Fruit fly (Drosophila melanogaster) whole organism, wandering third instar larva: ENCODE results near the gene CG32695.

Experiments
- Abd-B ChIP-seq: fragments of >200 bp; optimal IDR thresholded peaks from 2 replicates; lab custom pipeline; 2017; ENCODE audit warnings: missing biosample characterization, missing genetic modification characterization
- CG9705 ChIP-seq: fragments of 200-800 bp; sonication (Bioruptor generic); optimal IDR thresholded peaks from 2 replicates; lab custom pipeline; 2018; ENCODE audit warnings: missing biosample characterization, mild to moderate bottlenecking, missing genetic modification characterization
- OdsH ChIP-seq: fragments of 200-800 bp; sonication (Bioruptor generic); optimal IDR thresholded peaks from 2 replicates; lab custom pipeline; 2016; ENCODE audit warnings: missing biosample characterization, mild to moderate bottlenecking, missing genetic modification characterization
- Rel ChIP-seq, 2 experiments: fragments of 200-800 bp; sonication (Bioruptor generic) in 1 of 2; optimal IDR thresholded peaks; 2 replicates in 1 of 2; 3 replicates in 1 of 2; lab custom pipeline; 2016 to 2019; ENCODE audit warnings: mild to moderate bottlenecking in 2 of 2, missing biosample characterization in 2 of 2, missing genetic modification characterization in 2 of 2, moderate library complexity in 1 of 2
- Sp1 ChIP-seq: fragments of 200-800 bp; sonication (Bioruptor generic); optimal IDR thresholded peaks from 3 replicates; lab custom pipeline; 2019; ENCODE audit warnings: missing biosample characterization, mild to moderate bottlenecking, missing genetic modification characterization, moderate library complexity

DNA sequence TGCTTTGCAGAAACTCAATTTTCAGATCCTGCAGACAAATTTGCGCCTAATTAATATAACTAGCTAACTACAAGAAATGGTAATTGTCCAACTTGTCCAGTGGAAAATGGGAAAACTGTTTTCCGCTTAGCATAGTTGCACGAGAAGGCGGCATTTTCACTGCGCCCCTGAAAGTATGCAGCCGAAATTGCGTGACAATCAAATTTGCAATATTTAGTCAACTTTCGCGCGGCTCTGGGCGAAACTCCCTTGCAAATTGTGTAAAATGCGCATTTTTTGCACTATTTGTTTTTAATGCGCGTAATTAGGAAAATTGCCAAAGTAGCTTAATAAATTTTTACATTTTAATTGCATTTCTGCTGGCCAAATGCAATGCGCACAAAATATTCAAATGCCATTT, 15.8 kb upstream of the CG32695 start:
- TF ChIP-seq Rel (GFP tag; optimal IDR thresholded peaks at IDR 0.05; lab: Kevin White, UChicago) (no peak), Rel (tag; optimal IDR thresholded peaks at IDR 0.05; lab: Kevin White, UChicago) (no peak), Abd-B (GFP tag; lab: Kevin White, UChicago) (no peak), OdsH (no peak), CG9705 (no peak), Sp1 (GFP tag; lab: Kevin White, UChicago) (no peak)
